Worm (Caenorhabditis elegans) whole organism, L4/young adult: ENCODE data around the gene M163.22.

Experiments used
- W03F9.2 ChIP-seq: fragments of 150-350 bp; optimal IDR thresholded peaks from 2 replicates; lab custom pipeline; 2014; ENCODE audit warnings: missing biosample characterization, missing genetic modification characterization
- dao-5 ChIP-seq: sonication (generic microtip); optimal IDR thresholded peaks from 2 replicates; lab custom pipeline; 2016; ENCODE audit warnings: missing genotype, missing genetic modification characterization, moderate library complexity, missing compliant biosample characterization
- him-1 ChIP-seq: sonication (generic microtip); optimal IDR thresholded peaks from 2 replicates; lab custom pipeline; 2016; ENCODE audit warnings: missing genotype, missing genetic modification reagents, missing genetic modification characterization, missing compliant biosample characterization

The M163.22 gene

ce11 chrX:14504551-14504902 lies 38.8 kb downstream of the M163.22 start:
- no peak for TF ChIP-seq dao-5 (tag; lab: Kevin White, UChicago)
- TF ChIP-seq W03F9.2, result no peak
- no peak for TF ChIP-seq him-1 (tag; lab: Kevin White, UChicago)

DNA sequence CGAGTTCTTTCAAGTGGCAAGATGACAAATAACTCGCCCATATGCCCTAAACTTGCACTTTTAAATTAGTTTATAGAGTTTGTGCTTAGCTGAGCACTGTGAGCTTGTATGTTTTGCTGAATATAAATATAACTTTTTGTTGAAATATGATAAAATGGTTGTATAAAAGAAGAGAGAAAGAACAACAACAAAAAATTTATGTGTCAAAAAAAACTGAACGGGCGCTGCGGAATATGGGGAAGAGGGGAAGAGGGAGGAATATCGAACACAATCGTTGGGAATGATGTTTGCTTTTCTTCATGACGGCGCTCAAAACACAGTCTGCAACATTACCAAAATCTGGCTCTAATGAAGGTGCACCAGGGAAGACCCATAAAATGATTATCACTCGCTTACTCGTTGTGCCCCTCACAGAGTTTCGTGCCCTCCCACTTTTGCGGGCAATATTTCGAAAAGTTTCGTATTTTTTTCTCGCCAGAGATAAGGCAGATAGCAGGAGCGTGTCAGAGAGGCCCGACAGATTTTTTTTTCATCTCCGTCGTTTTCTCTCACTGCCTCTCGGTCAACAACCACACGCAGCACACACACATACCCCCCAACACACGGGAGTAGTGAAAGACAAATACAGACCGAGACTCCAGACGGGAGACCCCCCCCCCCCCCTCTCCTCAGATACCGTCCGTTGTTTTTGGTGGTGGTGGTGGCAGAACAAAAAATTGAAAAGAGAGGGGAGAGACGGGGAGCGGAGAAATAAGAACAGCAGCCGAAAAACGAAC lies 40.1 kb downstream of the M163.22 start:
- TF ChIP-seq him-1 (tag; lab: Kevin White, UChicago) (no peak), W03F9.2 (no peak), dao-5 (tag; lab: Kevin White, UChicago) (no peak)

ce11 chrX:14507992-14508391 lies 42.3 kb downstream of the M163.22 start:
- TF ChIP-seq dao-5 (tag; lab: Kevin White, UChicago), result no peak
- no peak for TF ChIP-seq W03F9.2
- TF ChIP-seq him-1 (tag; lab: Kevin White, UChicago), result no peak

ce11 chrX:14508823-14509259 lies 43.1 kb downstream of the M163.22 start:
- TF ChIP-seq dao-5 (tag; lab: Kevin White, UChicago) (no peak), him-1 (tag; lab: Kevin White, UChicago) (no peak), W03F9.2 (no peak)

ce11 chrX:14510358-14510757 lies 44.7 kb downstream of the M163.22 start:
- TF ChIP-seq dao-5 (tag; lab: Kevin White, UChicago) (no peak), him-1 (tag; lab: Kevin White, UChicago) (no peak), W03F9.2 (no peak)

ce11 chrX:14512817-14513216 lies 47.1 kb downstream of the M163.22 start, which contains the start of gene fbxa-141:
TSS of gene fbxa-141 (minus strand) at chrX:14512917.
- TF ChIP-seq W03F9.2, result no peak
- TF ChIP-seq him-1 (tag; lab: Kevin White, UChicago), result no peak
- TF ChIP-seq dao-5 (tag; lab: Kevin White, UChicago), result no peak

ce11 chrX:14513462-14513861 lies 47.8 kb downstream of the M163.22 start:
- no peak for TF ChIP-seq dao-5 (tag; lab: Kevin White, UChicago)
- no peak for TF ChIP-seq W03F9.2
- no peak for TF ChIP-seq him-1 (tag; lab: Kevin White, UChicago)

- no peak for TF ChIP-seq W03F9.2
- no peak for TF ChIP-seq him-1 (tag; lab: Kevin White, UChicago)
- TF ChIP-seq dao-5 (tag; lab: Kevin White, UChicago), result no peak
Measured at ce11 chrX:14515028-14515427, 49.3 kb downstream of the M163.22 start, which contains the start of gene gcsh-1. TSS of gene gcsh-1 (minus strand) at chrX:14515073.
